Fruit fly (Drosophila melanogaster): ENCODE data around the gene Eig71Ef.

DNA sequence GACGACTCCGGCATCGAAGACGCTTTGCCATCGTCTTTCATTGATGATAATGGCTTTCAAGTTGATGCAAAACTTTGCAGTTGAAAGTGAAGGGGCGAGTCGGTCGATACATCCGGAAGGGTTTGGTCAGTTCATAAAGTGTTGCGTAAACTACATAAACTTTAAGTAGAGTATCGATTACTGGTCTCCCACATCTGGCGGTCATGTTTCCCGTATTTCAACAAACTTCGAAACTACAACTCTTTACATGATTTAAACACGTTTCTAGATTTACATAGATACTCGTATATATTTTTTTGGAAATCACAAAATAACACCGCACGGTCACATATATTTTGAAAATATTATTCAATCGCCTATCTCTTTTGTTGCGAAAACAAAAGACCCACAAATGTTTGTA is 30.6 kb upstream of the Eig71Ef start, which contains the start of gene CG34452:
- TF ChIP-seq CG8478 (optimal IDR thresholded peaks at IDR 0.05) (no peak), CTCF (optimal IDR thresholded peaks at IDR 0.05) (no peak)

All from S2 (cell line).